Worm (Caenorhabditis elegans) whole organism, midembryonic: Measurements from ENCODE around the gene T07E3.2.

ENCODE experiments used
- tab-1 ChIP-seq: fragments of 200-800 bp; sonication (Bioruptor generic); IDR thresholded peaks from 2 replicates; pipeline ENCODE4 v1.3.6; 2022; ENCODE audit warnings: missing genetic modification characterization, missing compliant biosample characterization
- ztf-23 ChIP-seq: fragments of 200-800 bp; sonication (Bioruptor generic); IDR thresholded peaks from 2 replicates; pipeline ENCODE4 v1.3.6; 2022; ENCODE audit warnings: missing genetic modification reagents, missing genetic modification characterization, missing compliant biosample characterization
- ztf-29 ChIP-seq: fragments of 200-800 bp; sonication (Bioruptor generic); IDR thresholded peaks from 2 replicates; pipeline ENCODE4 v1.3.6; 2022; ENCODE audit warnings: missing genetic modification reagents, missing genetic modification characterization, missing compliant biosample characterization

DNA sequence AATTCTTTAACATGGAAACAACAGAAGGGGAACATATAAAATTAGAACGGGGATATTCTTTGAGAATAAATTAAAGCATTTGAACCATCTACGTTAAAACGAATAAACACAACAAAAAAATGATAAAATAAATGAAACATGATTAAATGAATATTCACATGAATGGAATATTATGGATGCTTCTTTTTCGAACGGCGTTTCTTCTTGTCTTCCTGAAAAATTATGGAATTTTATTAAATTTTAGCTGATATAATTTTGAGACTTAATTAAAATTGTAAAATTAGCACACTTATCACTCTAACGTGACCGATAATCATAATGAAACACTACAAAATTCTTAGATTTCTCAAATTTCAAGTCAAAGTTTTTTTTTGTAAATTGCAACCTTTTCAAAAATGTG lies 5.9 kb upstream of the T07E3.2 start:
- no peak for TF ChIP-seq ztf-23 (GFP tag; lab: Robert Waterston, UW)
- TF ChIP-seq ztf-29 = no peak
- TF ChIP-seq tab-1 (GFP tag; lab: Robert Waterston, UW) = no peak
